Worm (Caenorhabditis elegans): Measurements from ENCODE around the gene W08E12.5.

ce11 chrIV:3266841-3267240 is 33.8 kb upstream of the W08E12.5 start:
- TF ChIP-seq nhr-12 (tag; optimal IDR thresholded peaks at IDR 0.05) (no peak), elt-3 (tag; optimal IDR thresholded peaks at IDR 0.05) (no peak), pha-4 (tag; optimal IDR thresholded peaks at IDR 0.05) (no peak), snpc-4 (tag; optimal IDR thresholded peaks at IDR 0.05) (no peak), unc-39 (tag; optimal IDR thresholded peaks at IDR 0.05) (no peak), blmp-1 (tag; optimal IDR thresholded peaks at IDR 0.05) (no peak), lin-32 (GFP tag; optimal IDR thresholded peaks at IDR 0.05) (no peak), nhr-28 (tag; optimal IDR thresholded peaks at IDR 0.05) (no peak), lin-13 (tag; optimal IDR thresholded peaks at IDR 0.05) (no peak)
